Worm (Caenorhabditis elegans) whole organism, L4/young adult: ENCODE data around the gene C32D5.11.
A peak's percentile ranks its signal among the peaks of the same experiment; 100 is the strongest.

ENCODE experiments used
- W03F9.2 ChIP-seq: fragments of 150-350 bp; optimal IDR thresholded peaks from 2 replicates; lab custom pipeline; 2014; ENCODE audit warnings: missing biosample characterization, missing genetic modification characterization
- dao-5 ChIP-seq: sonication (generic microtip); optimal IDR thresholded peaks from 2 replicates; lab custom pipeline; 2016; ENCODE audit warnings: missing genotype, missing genetic modification characterization, moderate library complexity, missing compliant biosample characterization
- him-1 ChIP-seq: sonication (generic microtip); optimal IDR thresholded peaks from 2 replicates; lab custom pipeline; 2016; ENCODE audit warnings: missing genotype, missing genetic modification reagents, missing genetic modification characterization, missing compliant biosample characterization

The C32D5.11 gene

DNA sequence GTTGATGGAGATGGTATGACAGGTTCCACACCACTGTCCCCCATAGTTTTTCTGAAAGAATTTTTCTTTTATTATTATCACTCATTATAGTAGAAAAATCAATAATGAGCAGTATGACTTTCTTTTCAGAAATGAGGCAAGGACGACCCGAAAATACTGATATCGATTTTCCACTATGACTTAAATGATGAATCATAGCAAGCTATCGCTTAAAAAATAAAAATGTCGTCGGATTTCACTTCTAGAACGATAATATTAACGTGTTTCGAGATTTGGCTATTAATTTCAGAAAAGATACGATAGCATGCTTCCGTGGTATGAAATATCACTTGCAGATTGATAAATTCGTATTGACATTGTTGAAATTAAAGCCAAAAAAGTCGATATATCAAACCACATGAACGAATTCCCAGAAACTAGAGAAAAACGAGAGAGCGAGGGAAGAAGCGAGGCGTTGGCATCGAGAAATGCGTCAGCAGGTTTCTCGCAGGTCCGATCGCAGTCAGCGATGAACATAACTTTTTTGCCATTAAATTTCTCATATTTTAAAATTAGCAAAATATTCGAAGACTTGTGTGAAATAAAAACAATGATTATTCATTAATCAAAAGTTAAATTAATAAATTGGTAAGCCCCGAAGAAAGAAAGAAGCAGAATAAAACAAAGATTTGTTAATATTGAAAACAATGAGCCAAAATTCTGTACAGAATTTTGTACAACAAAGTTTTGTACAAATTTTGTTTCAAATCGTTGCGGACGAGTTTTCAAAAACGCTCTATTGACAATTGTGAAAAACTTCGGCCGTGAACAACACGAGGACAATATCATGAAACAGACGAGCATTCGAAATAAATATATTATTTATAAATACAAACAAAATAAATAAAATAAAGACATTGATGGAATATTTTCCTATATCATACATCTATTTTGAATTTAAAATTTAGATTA is at the start of gene C32D5.11:
Gene C32D5.11, minus strand, starts transcription at position 51 of the 951 bp plus-strand sequence.
- TF ChIP-seq him-1 (tag; lab: Kevin White, UChicago) (no peak), W03F9.2 (tag; lab: Kevin White, UChicago) (peak; percentile 73)

DNA sequence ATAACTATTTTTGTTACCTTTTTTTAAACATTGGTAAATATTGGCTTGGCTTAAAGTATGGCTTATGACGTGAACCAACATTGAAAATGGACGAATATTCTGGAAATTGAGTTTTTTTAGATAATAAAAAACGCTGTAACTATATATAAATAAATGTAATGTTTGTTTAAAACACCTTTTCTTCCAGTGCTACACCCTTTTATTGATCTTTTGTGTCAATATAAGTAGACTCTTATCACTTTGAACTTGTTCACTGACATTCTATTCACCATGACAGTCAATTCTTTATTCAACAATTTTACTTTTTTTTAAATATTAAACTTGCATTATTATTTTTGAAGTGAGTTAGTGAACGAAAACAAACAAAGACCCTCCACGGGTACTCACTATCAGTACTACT is 48.0 kb upstream of the C32D5.11 start, which contains the start of gene T25D10.1:
Gene T25D10.1, plus strand, starts transcription at position 169 of the 400 bp plus-strand sequence.
- TF ChIP-seq W03F9.2 (tag; lab: Kevin White, UChicago) (no peak), dao-5 (tag; lab: Kevin White, UChicago) (no peak), him-1 (tag; lab: Kevin White, UChicago) (no peak)

DNA sequence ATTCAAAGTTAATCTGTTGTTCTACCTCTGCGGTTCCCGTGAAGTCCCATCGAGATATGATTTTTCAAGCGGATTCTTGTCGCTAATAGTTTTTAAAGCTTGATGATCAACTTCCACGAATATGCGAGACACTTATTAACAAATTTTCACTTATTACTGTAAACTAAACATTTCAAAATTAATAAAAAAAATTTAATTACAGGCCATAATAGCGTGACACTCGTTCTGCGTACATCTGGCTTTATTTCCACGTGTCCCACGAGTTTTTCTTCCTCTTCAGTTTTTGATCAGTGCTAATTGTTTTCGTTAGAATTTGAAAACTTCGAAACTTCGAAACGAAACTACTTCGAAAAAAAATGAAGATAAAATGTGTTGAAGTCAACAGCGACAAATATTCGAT is 46.4 kb upstream of the C32D5.11 start, which contains the start of gene btb-2:
Gene btb-2, plus strand, starts transcription at position 301 of the 400 bp plus-strand sequence.
- no peak for TF ChIP-seq W03F9.2 (tag; lab: Kevin White, UChicago)
- TF ChIP-seq dao-5 (tag; lab: Kevin White, UChicago), result no peak
- TF ChIP-seq him-1 (tag; lab: Kevin White, UChicago), result no peak

DNA sequence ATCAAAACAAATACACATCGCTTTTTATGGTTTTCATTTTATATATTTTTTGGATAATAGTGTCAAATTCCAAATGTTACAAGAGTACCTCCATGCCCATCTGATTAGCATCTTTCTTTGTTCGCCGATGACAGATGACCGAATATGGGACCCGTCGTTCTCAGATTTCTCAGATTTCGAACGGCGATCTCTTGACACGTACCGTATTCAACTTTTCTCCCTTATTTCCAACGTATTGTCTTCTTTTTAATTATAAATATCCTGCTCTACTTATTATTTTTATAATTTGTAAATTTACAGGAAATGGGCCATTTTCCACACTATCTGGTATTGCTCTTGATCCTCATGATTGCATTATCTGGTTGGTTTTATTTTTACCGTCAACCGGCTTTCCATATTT is 43.2 kb upstream of the C32D5.11 start, which contains the start of gene zig-10:
Gene zig-10, plus strand, starts transcription at position 301 of the 400 bp plus-strand sequence.
- TF ChIP-seq W03F9.2 (tag; lab: Kevin White, UChicago), result no peak
- TF ChIP-seq him-1 (tag; lab: Kevin White, UChicago), result no peak
- TF ChIP-seq dao-5 (tag; lab: Kevin White, UChicago), result no peak

DNA sequence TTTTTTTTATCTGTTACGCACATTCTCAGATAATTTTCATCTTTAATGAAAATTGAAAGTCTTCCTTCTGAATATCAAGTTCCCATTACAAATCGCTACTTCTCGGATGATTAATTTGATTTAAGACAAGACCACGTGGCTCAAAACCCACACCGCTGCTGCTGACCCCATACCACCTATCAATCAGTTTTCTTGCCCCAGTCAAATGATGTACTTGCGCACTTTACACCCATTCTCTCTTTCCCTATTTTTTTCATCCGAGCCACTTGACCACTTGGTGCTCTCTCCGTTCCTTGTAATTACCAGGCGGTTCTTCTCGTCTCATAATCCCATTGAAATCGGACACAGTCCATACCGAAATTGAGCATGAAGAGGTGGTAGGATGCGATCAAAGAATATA is 38.8 kb upstream of the C32D5.11 start:
- no peak for TF ChIP-seq him-1 (tag; lab: Kevin White, UChicago)
- no peak for TF ChIP-seq W03F9.2 (tag; lab: Kevin White, UChicago)
- no peak for TF ChIP-seq dao-5 (tag; lab: Kevin White, UChicago)

DNA sequence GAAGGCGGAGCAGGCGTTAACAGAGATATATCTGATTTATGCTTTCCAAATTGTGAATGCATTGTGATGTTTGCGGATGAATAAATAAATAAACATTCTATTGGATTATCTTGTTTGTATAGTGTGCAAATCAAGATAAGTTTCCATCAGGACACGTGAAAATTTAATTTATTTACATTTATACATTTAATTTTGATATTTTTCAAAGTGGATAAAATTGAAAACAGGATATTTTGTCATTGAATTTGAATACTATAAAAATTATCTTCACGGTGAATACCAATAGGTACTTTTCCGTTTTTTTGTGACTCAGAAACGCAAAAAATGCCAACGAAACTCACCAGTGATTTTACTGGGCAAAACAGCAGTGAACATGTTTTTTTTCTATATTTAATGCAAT is 35.9 kb upstream of the C32D5.11 start, which contains the start of gene F58F12.3:
Gene F58F12.3, minus strand, starts transcription at position 101 of the 400 bp plus-strand sequence.
- no peak for TF ChIP-seq W03F9.2 (tag; lab: Kevin White, UChicago)
- no peak for TF ChIP-seq dao-5 (tag; lab: Kevin White, UChicago)

DNA sequence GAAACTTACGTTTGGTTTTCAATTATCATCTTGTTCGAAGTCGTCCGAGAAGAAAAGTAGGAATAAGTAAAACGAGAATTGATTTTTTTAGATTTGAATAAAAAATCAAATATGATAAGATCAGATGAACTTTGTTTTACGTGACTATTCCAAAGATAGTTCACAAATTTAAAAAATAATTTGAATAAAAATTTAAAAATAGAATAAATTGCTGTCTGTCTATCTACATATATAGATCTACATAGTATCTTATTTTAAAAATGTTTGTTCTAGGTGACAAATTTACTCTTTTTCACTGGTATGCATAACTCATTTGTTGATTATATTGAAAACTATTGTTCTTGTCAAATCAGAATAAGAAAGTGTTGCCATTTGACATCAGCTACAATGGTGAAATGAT is 32.7 kb upstream of the C32D5.11 start, which contains the start of gene F58F12.2:
Gene F58F12.2, minus strand, starts transcription at position 101 of the 400 bp plus-strand sequence.
- no peak for TF ChIP-seq dao-5 (tag; lab: Kevin White, UChicago)
- no peak for TF ChIP-seq W03F9.2 (tag; lab: Kevin White, UChicago)
- TF ChIP-seq him-1 (tag; lab: Kevin White, UChicago), result no peak

DNA sequence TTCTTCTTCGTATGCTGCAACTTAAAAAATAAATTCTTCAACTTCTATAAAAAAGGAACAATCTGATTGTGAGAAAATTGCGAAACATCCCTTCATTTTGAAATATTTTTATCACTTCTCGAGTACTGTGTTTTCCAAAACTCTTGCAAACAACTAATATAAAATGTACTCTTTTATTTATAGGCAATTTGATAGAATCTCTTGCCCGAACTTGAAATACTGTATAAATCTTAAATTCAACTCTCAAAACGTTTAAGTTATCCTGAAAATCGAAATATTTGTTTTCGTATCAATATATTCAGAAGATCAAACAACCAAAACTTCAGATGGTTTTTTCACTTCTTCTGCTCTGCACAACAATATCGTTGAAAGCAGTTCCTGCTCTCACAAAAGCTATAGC is 31.2 kb upstream of the C32D5.11 start, which contains the start of gene F58F12.4:
Gene F58F12.4, plus strand, starts transcription at position 301 of the 400 bp plus-strand sequence.
- TF ChIP-seq dao-5 (tag; lab: Kevin White, UChicago) (no peak), W03F9.2 (tag; lab: Kevin White, UChicago) (no peak), him-1 (tag; lab: Kevin White, UChicago) (no peak)

DNA sequence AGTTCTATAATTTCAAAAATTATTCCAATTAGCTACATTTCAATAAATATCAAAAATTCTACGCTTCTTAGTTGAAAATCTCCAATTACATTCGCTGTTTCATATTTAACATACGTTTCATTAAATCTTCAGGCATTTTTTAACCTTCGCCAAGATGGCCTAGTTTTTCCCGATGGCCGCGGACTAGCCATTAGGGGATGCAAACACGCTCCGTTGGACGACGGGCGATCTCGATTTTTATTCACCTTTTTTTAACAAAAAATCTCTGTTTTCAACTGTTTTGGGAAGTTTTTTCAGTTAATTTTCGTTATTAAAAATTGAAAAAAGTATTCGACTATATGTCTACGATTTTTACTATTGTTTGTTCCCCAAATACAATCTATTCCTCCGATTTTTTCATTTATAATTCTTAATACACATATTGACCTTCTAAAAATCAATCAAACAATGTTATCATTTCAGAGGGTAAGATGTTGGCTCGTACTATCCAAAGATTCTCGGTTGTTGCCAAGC is 28.0 kb upstream of the C32D5.11 start, which contains the start of gene F58F12.1:
Gene F58F12.1, plus strand, starts transcription at position 463 of the 513 bp plus-strand sequence.
- TF ChIP-seq him-1 (tag; lab: Kevin White, UChicago) (peak; percentile 30), W03F9.2 (tag; lab: Kevin White, UChicago) (peak; percentile 83), dao-5 (tag; lab: Kevin White, UChicago) (no peak)

DNA sequence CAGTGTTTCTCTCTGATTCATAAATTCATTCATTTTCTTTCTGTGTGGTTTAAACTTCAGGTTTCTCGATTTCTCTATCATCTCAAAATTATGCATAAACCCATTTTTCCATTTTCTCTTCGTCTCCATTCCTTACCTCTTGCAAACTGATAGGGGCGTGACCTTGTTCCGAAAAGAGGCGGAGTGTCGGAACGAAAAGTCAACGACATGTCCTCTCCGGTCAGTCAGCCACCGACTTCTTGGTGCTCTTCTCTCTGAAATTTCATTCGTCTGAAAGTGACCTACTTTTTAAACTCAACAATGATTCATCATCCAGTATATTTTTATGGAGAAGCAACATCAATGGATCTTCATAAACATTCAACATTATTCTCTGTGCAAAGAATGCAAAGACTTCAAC is 25.6 kb upstream of the C32D5.11 start, which contains the start of gene F58F12.12:
Gene F58F12.12, plus strand, starts transcription at position 301 of the 400 bp plus-strand sequence.
- no peak for TF ChIP-seq W03F9.2 (tag; lab: Kevin White, UChicago)

DNA sequence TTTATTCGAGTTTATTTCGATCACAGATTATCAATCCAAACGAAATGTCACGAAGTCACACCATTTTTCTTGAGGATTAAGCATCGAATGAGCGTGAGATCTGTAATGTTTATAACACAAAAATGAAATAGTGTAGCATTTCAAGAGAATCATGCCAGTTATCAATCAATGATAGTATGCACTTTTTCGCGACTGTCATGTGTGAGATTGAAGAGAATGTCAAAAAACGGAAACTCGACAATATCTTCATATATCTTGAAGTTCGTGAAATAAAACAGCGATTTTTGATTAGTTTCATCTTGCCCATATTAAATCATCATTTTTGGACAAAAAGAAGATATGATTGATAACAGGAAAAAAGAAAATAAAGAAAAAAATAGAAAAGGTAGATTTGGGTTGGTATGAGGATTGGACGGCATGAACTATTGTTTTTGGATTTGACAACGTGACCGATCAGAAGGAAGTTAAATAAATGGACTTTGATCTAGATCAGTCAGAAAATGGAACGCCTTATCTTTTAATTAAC is 23.9 kb upstream of the C32D5.11 start:
- TF ChIP-seq him-1 (tag; lab: Kevin White, UChicago), result no peak
- no peak for TF ChIP-seq dao-5 (tag; lab: Kevin White, UChicago)
- no peak for TF ChIP-seq W03F9.2 (tag; lab: Kevin White, UChicago)

DNA sequence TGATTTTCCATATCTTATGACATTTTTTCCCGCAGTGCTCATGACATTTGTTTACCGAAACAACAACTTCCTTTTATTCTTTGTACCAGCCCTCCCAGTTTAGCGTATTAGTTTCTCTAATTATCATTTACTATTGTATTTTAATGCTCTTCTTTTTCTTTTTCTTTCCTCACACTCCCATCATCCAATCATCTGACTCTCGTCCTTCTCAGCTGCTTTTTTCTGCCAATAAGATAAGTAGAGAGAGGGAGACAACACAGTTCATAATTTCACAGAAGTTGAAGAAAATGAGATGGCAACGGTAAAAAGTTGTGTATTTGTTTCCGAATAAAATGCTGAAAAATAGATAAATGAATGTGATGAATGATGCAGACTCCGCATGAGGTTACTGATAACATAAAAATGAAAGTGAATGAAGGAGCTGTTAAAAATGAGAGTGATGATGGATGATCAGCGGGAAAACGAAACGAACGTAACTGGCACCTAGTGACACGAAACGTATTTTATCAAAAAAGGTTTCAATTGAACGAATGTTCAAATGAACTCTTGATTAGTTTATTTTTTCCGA is 22.2 kb upstream of the C32D5.11 start:
- TF ChIP-seq him-1 (tag; lab: Kevin White, UChicago) (no peak), W03F9.2 (tag; lab: Kevin White, UChicago) (no peak), dao-5 (tag; lab: Kevin White, UChicago) (no peak)
